Worm (Caenorhabditis elegans) whole organism, L4 larva: ENCODE results near the gene mrp-4.

ENCODE experiments used
- ceh-28 ChIP-seq: fragments of 150-350 bp; optimal IDR thresholded peaks from 2 replicates; lab custom pipeline; 2014; ENCODE audit warnings: missing biosample characterization, missing genetic modification reagents, missing genetic modification characterization
- egl-27 ChIP-seq: sonication (generic microtip); optimal IDR thresholded peaks from 3 replicates; lab custom pipeline; 2017; ENCODE audit warnings: missing biosample characterization, missing genetic modification reagents, missing genetic modification characterization
- lir-3 ChIP-seq: sonication (generic microtip); optimal IDR thresholded peaks from 2 replicates; lab custom pipeline; 2016; ENCODE audit warnings: mild to moderate bottlenecking, missing genetic modification characterization, missing compliant biosample characterization
- nhr-10 ChIP-seq: fragments of 150-350 bp; optimal IDR thresholded peaks from 2 replicates; lab custom pipeline; 2014; ENCODE audit warnings: missing biosample characterization, missing genetic modification characterization
- nhr-76 ChIP-seq: fragments of 150-350 bp; optimal IDR thresholded peaks from 2 replicates; lab custom pipeline; 2014; ENCODE audit warnings: missing biosample characterization, missing genetic modification characterization
- pha-4 ChIP-seq, 2 experiments: fragments of 150-350 bp in 1 of 2; fragments of 200-800 bp in 1 of 2; sonication (Bioruptor generic) in 1 of 2; IDR thresholded peaks in 1 of 2; optimal IDR thresholded peaks in 1 of 2; 2 replicates each; pipeline versions ENCODE4 v1.3.6 to Lab custom; 2014 to 2022; ENCODE audit warnings: missing genetic modification characterization in 2 of 2, missing genetic modification reagents in 2 of 2, missing biosample characterization in 1 of 2, missing compliant biosample characterization in 1 of 2

- no peak for TF ChIP-seq ceh-28 (tag; lab: Kevin White, UChicago)
- no peak for TF ChIP-seq egl-27 (tag; lab: Kevin White, UChicago)
- no peak for TF ChIP-seq nhr-76
- TF ChIP-seq lir-3 (tag; lab: Kevin White, UChicago) = no peak
- no peak for TF ChIP-seq pha-4 (GFP tag; IDR thresholded peaks at IDR 0.05; lab: Robert Waterston, UW)
- no peak for TF ChIP-seq pha-4 (tag; optimal IDR thresholded peaks at IDR 0.05; lab: Kevin White, UChicago)
- TF ChIP-seq nhr-10 (tag; lab: Kevin White, UChicago) = no peak
These were observed 40.5 kb upstream of the mrp-4 start for ce11 chrX:9843568-9843967.
